Fruit fly (Drosophila melanogaster): ENCODE measurements around the gene sl.

Gene sl

DNA sequence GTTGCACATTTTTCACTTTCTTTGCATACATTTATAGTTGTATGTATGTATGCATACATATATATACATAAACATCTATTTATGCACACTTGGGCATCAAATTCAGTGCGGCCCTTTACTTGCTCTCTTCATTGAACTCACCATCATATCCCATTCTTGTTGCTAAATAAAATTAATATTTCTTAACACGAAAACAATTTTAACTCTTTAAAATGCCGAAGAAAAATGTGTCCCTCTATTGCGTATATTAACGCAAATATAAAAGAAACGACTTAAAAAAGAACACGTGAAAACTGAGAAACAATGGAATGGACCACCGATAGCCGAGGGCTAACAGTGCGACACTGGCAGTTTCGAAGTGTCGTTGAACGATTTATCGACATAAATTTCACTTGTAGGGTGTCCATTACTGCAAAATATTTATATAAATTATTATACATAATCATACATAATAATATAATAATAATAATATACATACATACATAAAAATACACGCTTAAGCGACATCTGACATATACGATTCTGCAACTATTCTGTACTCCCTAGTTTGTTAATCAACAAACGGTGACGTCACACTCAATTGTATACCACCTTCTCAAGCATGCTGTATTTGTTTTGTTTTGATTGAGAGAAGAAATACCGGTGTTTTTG, 8.7 kb downstream of the sl start, which contains the start of the genes U2af50 and PIG-Q (continued):
- TF ChIP-seq chinmo (GFP tag; IDR thresholded peaks at IDR 0.05; ENCODE audit: partially characterized antibody) (no peak), CG10462 (GFP tag; optimal IDR thresholded peaks at IDR 0.05) (peak; percentile 75), Ets65A (GFP tag) (peak; percentile 83), shn (GFP tag; optimal IDR thresholded peaks at IDR 0.05) (no peak), cg (GFP tag; optimal IDR thresholded peaks at IDR 0.05) (peak; percentile 77), CG43689 (GFP tag; IDR thresholded peaks at IDR 0.05) (no peak), salm (tag; optimal IDR thresholded peaks at IDR 0.05) (peak; percentile 90), CG6683 (GFP tag; optimal IDR thresholded peaks at IDR 0.05) (peak; percentile 74), sisA (GFP tag; IDR thresholded peaks at IDR 0.05) (peak; percentile 93; the same call in 1 of the 2 replicates), CG2199 (GFP tag; IDR thresholded peaks at IDR 0.05) (peak; percentile 93), unc-4 (GFP tag; IDR thresholded peaks at IDR 0.05; ENCODE audit: partially characterized antibody) (peak; percentile 42; the same call in 1 of the 2 replicates), crc (GFP tag; optimal IDR thresholded peaks at IDR 0.05) (no peak), CG31388 (GFP tag; optimal IDR thresholded peaks at IDR 0.05) (peak; percentile 76), Scr (GFP tag; IDR thresholded peaks at IDR 0.05; ENCODE audit: partially characterized antibody) (peak; percentile 57), CG6654 (GFP tag; optimal IDR thresholded peaks at IDR 0.05) (peak; percentile 79), CG4617 (GFP tag; optimal IDR thresholded peaks at IDR 0.05; ENCODE audit: borderline replicate concordance) (peak; percentile 62), phol (tag; optimal IDR thresholded peaks at IDR 0.05) (peak; percentile 95), org-1 (GFP tag; optimal IDR thresholded peaks at IDR 0.05) (peak; percentile 84), Lim3 (GFP tag; IDR thresholded peaks at IDR 0.05) (no peak; the same call in 1 of the 2 replicates), PHDP (tag; optimal IDR thresholded peaks at IDR 0.05) (peak; percentile 95), CG2129 (GFP tag; IDR thresholded peaks at IDR 0.05; ENCODE audit: partially characterized antibody) (no peak), CG13775 (GFP tag; optimal IDR thresholded peaks at IDR 0.05) (peak; percentile 95), CG12236 (GFP tag; optimal IDR thresholded peaks at IDR 0.05) (no peak), CG10209 (GFP tag; optimal IDR thresholded peaks at IDR 0.05) (peak; percentile 93), unpg (GFP tag; optimal IDR thresholded peaks at IDR 0.05) (peak; percentile 95), fu2 (GFP tag; optimal IDR thresholded peaks at IDR 0.05) (peak; percentile 52), Six4 (GFP tag; optimal IDR thresholded peaks at IDR 0.05) (peak; percentile 89), oc (tag; optimal IDR thresholded peaks at IDR 0.05) (no peak), jumu (GFP tag; optimal IDR thresholded peaks at IDR 0.05) (peak; percentile 32), ab (GFP tag; optimal IDR thresholded peaks at IDR 0.05) (peak; percentile 66), tup (GFP tag; optimal IDR thresholded peaks at IDR 0.05) (peak; percentile 9), CG14014 (GFP tag; IDR thresholded peaks at IDR 0.05) (peak; percentile 92), dan (GFP tag; IDR thresholded peaks at IDR 0.05) (no peak), bab2 (GFP tag; optimal IDR thresholded peaks at IDR 0.05) (peak; percentile 71), scrt (GFP tag; optimal IDR thresholded peaks at IDR 0.05) (peak; percentile 84), jigr1 (GFP tag; IDR thresholded peaks at IDR 0.05) (no peak; the same call in 2 of the 3 replicates), Lhr (GFP tag; optimal IDR thresholded peaks at IDR 0.05) (peak; percentile 67), CG3726 (GFP tag; IDR thresholded peaks at IDR 0.05) (peak; percentile 85; the same call in 1 of the 3 replicates), Xrp1 (GFP tag; IDR thresholded peaks at IDR 0.05) (peak; percentile 95), CG12104 (GFP tag; optimal IDR thresholded peaks at IDR 0.05) (peak; percentile 73), chif (GFP tag; optimal IDR thresholded peaks at IDR 0.05) (peak; percentile 12 to 68), ac (GFP tag; optimal IDR thresholded peaks at IDR 0.05) (peak; percentile 78), kni (GFP tag; optimal IDR thresholded peaks at IDR 0.05) (no peak), CG7839 (tag; optimal IDR thresholded peaks at IDR 0.05) (peak; percentile 96), CHES-1-like (GFP tag; optimal IDR thresholded peaks at IDR 0.05) (peak; percentile 63), dati (GFP tag; IDR thresholded peaks at IDR 0.05) (peak; percentile 50; the same call in 1 of the 2 replicates), CG7556 (GFP tag; optimal IDR thresholded peaks at IDR 0.05) (peak; percentile 90), CG16779 (GFP tag; IDR thresholded peaks at IDR 0.05) (no peak; the same call in 1 of the 2 replicates), CG12659 (GFP tag; optimal IDR thresholded peaks at IDR 0.05) (peak; percentile 95)

Measured in whole organism, embryonic.